Fruit fly (Drosophila melanogaster) whole organism: ENCODE data around the gene spz.

Source experiments
- CG8478 ChIP-seq: fragments of >200 bp; optimal IDR thresholded peaks from 2 replicates; lab custom pipeline; 2018; ENCODE audit warnings: inconsistent platforms
- Dll ChIP-seq: fragments of >200 bp; optimal IDR thresholded peaks from 2 replicates; lab custom pipeline; 2017
- pan ChIP-seq: fragments of >200 bp; optimal IDR thresholded peaks from 2 replicates; lab custom pipeline; 2017
- psq ChIP-seq: fragments of >200 bp; optimal IDR thresholded peaks from 2 replicates; lab custom pipeline; 2017

dm6 chr3R:27082752-27083151, 12.9 kb upstream of the spz start:
- TF ChIP-seq Dll (no peak), CG8478 (lab: Kevin White, UChicago) (no peak), pan (no peak), psq (lab: Kevin White, UChicago) (no peak)
